Worm (Caenorhabditis elegans): ENCODE measurements around the gene F55A11.1.

F55A11.1 gene

ce11 chrV:11802508-11802907, 38.3 kb upstream of the F55A11.1 start (continued):
- no peak for TF ChIP-seq lsl-1 (GFP tag; optimal IDR thresholded peaks at IDR 0.05)
- TF ChIP-seq nfya-1 (tag; optimal IDR thresholded peaks at IDR 0.05; ENCODE audit: borderline replicate concordance, insufficient read depth) = no peak
- TF ChIP-seq B0035.1 (tag; optimal IDR thresholded peaks at IDR 0.05) = no peak
- no peak for TF ChIP-seq Y79H2A.3 (GFP tag; conservative IDR thresholded peaks at IDR 0.05)
- no peak for TF ChIP-seq dpl-1 (GFP tag; optimal IDR thresholded peaks at IDR 0.05)
- TF ChIP-seq madf-6 (GFP tag; IDR thresholded peaks at IDR 0.05) = no peak
- no peak for TF ChIP-seq snpc-3.4 (tag; optimal IDR thresholded peaks at IDR 0.05)
- no peak for TF ChIP-seq hmg-20 (GFP tag; IDR thresholded peaks at IDR 0.05)
- no peak for TF ChIP-seq madf-10 (tag; optimal IDR thresholded peaks at IDR 0.05)
- peak; percentile 91 for TF ChIP-seq ztf-26 (tag; optimal IDR thresholded peaks at IDR 0.05)
- TF ChIP-seq lag-1 (GFP tag; IDR thresholded peaks at IDR 0.05) = no peak
- TF ChIP-seq ztf-6 (GFP tag; IDR thresholded peaks at IDR 0.05) = no peak
- no peak for TF ChIP-seq athp-1 (tag; optimal IDR thresholded peaks at IDR 0.05)
- TF ChIP-seq B0019.2 (GFP tag; conservative IDR thresholded peaks at IDR 0.05) = no peak
- no peak for TF ChIP-seq ztf-22 (GFP tag; optimal IDR thresholded peaks at IDR 0.05)
- TF ChIP-seq atf-7 (tag; optimal IDR thresholded peaks at IDR 0.05) = peak; percentile 59
- no peak for TF ChIP-seq gei-17 (GFP tag; optimal IDR thresholded peaks at IDR 0.05)
- no peak for TF ChIP-seq akir-1 (GFP tag; optimal IDR thresholded peaks at IDR 0.05)
- peak; percentile 49; the same call in 1 of the 2 replicates for TF ChIP-seq K11D2.4 (GFP tag; IDR thresholded peaks at IDR 0.05)
- TF ChIP-seq Y53G8AR.9 (GFP tag; conservative IDR thresholded peaks at IDR 0.05) = no peak
- no peak for TF ChIP-seq efl-1 (GFP tag; optimal IDR thresholded peaks at IDR 0.05)
- no peak for TF ChIP-seq mel-28 (tag; optimal IDR thresholded peaks at IDR 0.05; ENCODE audit: borderline replicate concordance)
- TF ChIP-seq F33H1.4 (GFP tag; IDR thresholded peaks at IDR 0.05) = no peak
- peak; percentile 63 for TF ChIP-seq nhr-80 (tag; optimal IDR thresholded peaks at IDR 0.05)
- TF ChIP-seq lin-40 (tag; optimal IDR thresholded peaks at IDR 0.05) = peak; percentile 76
- no peak for TF ChIP-seq K12H6.12 (tag; optimal IDR thresholded peaks at IDR 0.05)
- no peak for TF ChIP-seq mes-4 (tag; optimal IDR thresholded peaks at IDR 0.05)

DNA sequence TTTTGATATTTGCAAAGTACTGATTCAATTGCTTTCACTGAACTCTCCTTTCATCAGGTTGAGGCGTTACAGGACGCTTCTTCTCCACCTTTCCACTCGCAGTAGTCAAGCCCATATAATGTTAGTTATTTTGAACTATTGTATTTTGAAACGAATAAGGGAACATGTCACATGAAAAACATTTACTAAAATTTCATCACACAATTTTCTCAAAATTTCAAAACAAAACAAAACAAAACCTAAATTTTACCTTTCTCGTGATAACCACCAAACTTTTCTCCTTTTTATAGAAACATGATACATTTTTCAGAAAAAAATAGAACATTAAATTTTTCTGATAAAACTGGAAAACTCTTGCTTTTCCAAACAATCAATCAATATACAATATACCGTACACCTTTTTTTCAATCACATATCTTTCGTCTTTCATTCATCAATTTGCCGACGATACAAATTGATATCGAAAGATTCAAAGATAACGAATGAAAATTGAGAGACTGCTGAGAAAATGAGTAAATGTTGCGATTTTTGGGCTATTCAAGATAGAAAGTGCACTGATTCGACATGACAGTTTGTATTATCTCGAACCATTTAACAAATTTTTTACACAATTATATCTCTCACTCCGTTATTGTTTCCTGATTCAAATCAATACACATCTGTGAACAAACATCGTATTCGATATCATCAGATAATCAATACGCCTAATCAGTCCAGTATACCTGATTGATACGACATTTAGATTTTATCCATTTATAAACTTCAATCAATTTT, 37.1 kb upstream of the F55A11.1 start:
- TF ChIP-seq madf-6 (GFP tag; IDR thresholded peaks at IDR 0.05) = no peak
- no peak for TF ChIP-seq nhr-80 (tag; optimal IDR thresholded peaks at IDR 0.05)
- TF ChIP-seq nfya-1 (tag; optimal IDR thresholded peaks at IDR 0.05; ENCODE audit: borderline replicate concordance, insufficient read depth) = no peak
- peak; percentile 21 for TF ChIP-seq lin-40 (tag; optimal IDR thresholded peaks at IDR 0.05)
- TF ChIP-seq F33H1.4 (GFP tag; IDR thresholded peaks at IDR 0.05) = no peak
- no peak for TF ChIP-seq aptf-3 (GFP tag; IDR thresholded peaks at IDR 0.05)
- TF ChIP-seq atf-7 (tag; optimal IDR thresholded peaks at IDR 0.05) = no peak
- no peak for TF ChIP-seq ceh-40 (GFP tag; IDR thresholded peaks at IDR 0.05)
- TF ChIP-seq zim-3 (tag; optimal IDR thresholded peaks at IDR 0.05) = no peak
- no peak for TF ChIP-seq ceh-91 (GFP tag; IDR thresholded peaks at IDR 0.05)
- TF ChIP-seq attf-5 (GFP tag; optimal IDR thresholded peaks at IDR 0.05) = no peak
- no peak for TF ChIP-seq ekl-4 (GFP tag; IDR thresholded peaks at IDR 0.05)
- no peak for TF ChIP-seq rpc-1 (optimal IDR thresholded peaks at IDR 0.05)
- no peak for TF ChIP-seq rpc-1 (tag; optimal IDR thresholded peaks at IDR 0.05)
- no peak for TF ChIP-seq let-526 (GFP tag; IDR thresholded peaks at IDR 0.05)
- TF ChIP-seq lsl-1 (GFP tag; optimal IDR thresholded peaks at IDR 0.05) = no peak
- TF ChIP-seq bed-2 (GFP tag; IDR thresholded peaks at IDR 0.05) = no peak
- peak; percentile 12 for TF ChIP-seq ztf-26 (tag; optimal IDR thresholded peaks at IDR 0.05)
- no peak for TF ChIP-seq ccch-3 (GFP tag; optimal IDR thresholded peaks at IDR 0.05)
- no peak for TF ChIP-seq aptf-2 (GFP tag; conservative IDR thresholded peaks at IDR 0.05)
- no peak for TF ChIP-seq attf-3 (GFP tag; conservative IDR thresholded peaks at IDR 0.05)
- TF ChIP-seq mel-28 (tag; optimal IDR thresholded peaks at IDR 0.05; ENCODE audit: borderline replicate concordance) = no peak
- TF ChIP-seq ceh-27 (GFP tag; optimal IDR thresholded peaks at IDR 0.05) = no peak
- no peak for TF ChIP-seq cebp-1 (GFP tag; IDR thresholded peaks at IDR 0.05)
- peak; percentile 39 for TF ChIP-seq cebp-1 (tag; optimal IDR thresholded peaks at IDR 0.05)
- no peak for TF ChIP-seq snpc-4 (GFP tag; optimal IDR thresholded peaks at IDR 0.05)
- no peak for TF ChIP-seq snpc-4 (tag; optimal IDR thresholded peaks at IDR 0.05)
- TF ChIP-seq B0261.1 (tag; optimal IDR thresholded peaks at IDR 0.05) = no peak
- TF ChIP-seq nhr-179 (tag; optimal IDR thresholded peaks at IDR 0.05) = no peak

All from whole organism, young adult.